Worm (Caenorhabditis elegans): ENCODE measurements around the gene stt-3.

The stt-3 gene

ce11 chrIII:6248064-6248687 lies at the start of gene stt-3, which contains the start of gene gen-1:
TSS of gene stt-3 (plus strand) at chrIII:6248637.
TSS of gene gen-1 (minus strand) at chrIII:6248158.
- TF ChIP-seq med-1 (GFP tag; optimal IDR thresholded peaks at IDR 0.05; ENCODE audit: insufficient read depth) (no peak), ref-1 (GFP tag; conservative IDR thresholded peaks at IDR 0.05) (no peak), ztf-23 (GFP tag; IDR thresholded peaks at IDR 0.05) (no peak), tab-1 (GFP tag; IDR thresholded peaks at IDR 0.05) (no peak), T22C8.4 (GFP tag; IDR thresholded peaks at IDR 0.05) (no peak), ztf-29 (GFP tag; IDR thresholded peaks at IDR 0.05) (no peak), cog-1 (tag; optimal IDR thresholded peaks at IDR 0.05) (no peak), flt-1 (GFP tag; IDR thresholded peaks at IDR 0.05) (no peak), klf-2 (GFP tag; conservative IDR thresholded peaks at IDR 0.05) (no peak)

- TF ChIP-seq T22C8.4 (GFP tag; IDR thresholded peaks at IDR 0.05) (no peak), ztf-23 (GFP tag; IDR thresholded peaks at IDR 0.05) (no peak), tab-1 (GFP tag; IDR thresholded peaks at IDR 0.05) (no peak), cog-1 (tag; optimal IDR thresholded peaks at IDR 0.05) (no peak), ztf-29 (GFP tag; IDR thresholded peaks at IDR 0.05) (no peak), klf-2 (GFP tag; conservative IDR thresholded peaks at IDR 0.05) (no peak), med-1 (GFP tag; optimal IDR thresholded peaks at IDR 0.05; ENCODE audit: insufficient read depth) (no peak), ref-1 (GFP tag; conservative IDR thresholded peaks at IDR 0.05) (no peak), flt-1 (GFP tag; IDR thresholded peaks at IDR 0.05) (no peak)
Measured at ce11 chrIII:6201325-6201724, 47.1 kb upstream of the stt-3 start.

- TF ChIP-seq ztf-29 (GFP tag; IDR thresholded peaks at IDR 0.05), result no peak
- no peak for TF ChIP-seq ztf-23 (GFP tag; IDR thresholded peaks at IDR 0.05)
- TF ChIP-seq cog-1 (tag; optimal IDR thresholded peaks at IDR 0.05), result no peak
- no peak for TF ChIP-seq ref-1 (GFP tag; conservative IDR thresholded peaks at IDR 0.05)
- no peak for TF ChIP-seq klf-2 (GFP tag; conservative IDR thresholded peaks at IDR 0.05)
Measured at ce11 chrIII:6202440-6202839, 46.0 kb upstream of the stt-3 start.

- TF ChIP-seq T22C8.4 (GFP tag; IDR thresholded peaks at IDR 0.05) (no peak), ztf-23 (GFP tag; IDR thresholded peaks at IDR 0.05) (no peak), klf-2 (GFP tag; conservative IDR thresholded peaks at IDR 0.05) (no peak), ref-1 (GFP tag; conservative IDR thresholded peaks at IDR 0.05) (no peak), tab-1 (GFP tag; IDR thresholded peaks at IDR 0.05) (no peak), flt-1 (GFP tag; IDR thresholded peaks at IDR 0.05) (no peak), cog-1 (tag; optimal IDR thresholded peaks at IDR 0.05) (no peak), ztf-29 (GFP tag; IDR thresholded peaks at IDR 0.05) (no peak), med-1 (GFP tag; optimal IDR thresholded peaks at IDR 0.05; ENCODE audit: insufficient read depth) (no peak)
Measured at ce11 chrIII:6206161-6206853, 42.1 kb upstream of the stt-3 start, which contains the start of the genes sna-3 and rps-3. TSS of gene sna-3 (minus strand) at chrIII:6206211. TSS of gene rps-3 (plus strand) at chrIII:6206803.

- TF ChIP-seq flt-1 (GFP tag; IDR thresholded peaks at IDR 0.05) (no peak), tab-1 (GFP tag; IDR thresholded peaks at IDR 0.05) (no peak), med-1 (GFP tag; optimal IDR thresholded peaks at IDR 0.05; ENCODE audit: insufficient read depth) (no peak), ztf-23 (GFP tag; IDR thresholded peaks at IDR 0.05) (no peak), T22C8.4 (GFP tag; IDR thresholded peaks at IDR 0.05) (no peak), cog-1 (tag; optimal IDR thresholded peaks at IDR 0.05) (no peak), ref-1 (GFP tag; conservative IDR thresholded peaks at IDR 0.05) (no peak), ztf-29 (GFP tag; IDR thresholded peaks at IDR 0.05) (no peak)
Measured at ce11 chrIII:6207046-6207445, 41.4 kb upstream of the stt-3 start.

ce11 chrIII:6207881-6208280 lies 40.6 kb upstream of the stt-3 start, which contains the start of gene C23G10.2:
TSS of gene C23G10.2 (plus strand) at chrIII:6208064.
- TF ChIP-seq ztf-29 (GFP tag; IDR thresholded peaks at IDR 0.05) (no peak), ztf-23 (GFP tag; IDR thresholded peaks at IDR 0.05) (no peak), cog-1 (tag; optimal IDR thresholded peaks at IDR 0.05) (no peak), med-1 (GFP tag; optimal IDR thresholded peaks at IDR 0.05; ENCODE audit: insufficient read depth) (no peak), ref-1 (GFP tag; conservative IDR thresholded peaks at IDR 0.05) (no peak), T22C8.4 (GFP tag; IDR thresholded peaks at IDR 0.05) (no peak), klf-2 (GFP tag; conservative IDR thresholded peaks at IDR 0.05) (no peak), tab-1 (GFP tag; IDR thresholded peaks at IDR 0.05) (no peak)

ce11 chrIII:6208984-6209383 lies 39.5 kb upstream of the stt-3 start, which contains the start of gene C23G10.1:
TSS of gene C23G10.1 (plus strand) at chrIII:6209284.
- TF ChIP-seq ztf-23 (GFP tag; IDR thresholded peaks at IDR 0.05), result no peak

ce11 chrIII:6210215-6210822 lies 38.1 kb upstream of the stt-3 start:
- no peak for TF ChIP-seq flt-1 (GFP tag; IDR thresholded peaks at IDR 0.05)
- no peak for TF ChIP-seq cog-1 (tag; optimal IDR thresholded peaks at IDR 0.05)
- no peak for TF ChIP-seq ref-1 (GFP tag; conservative IDR thresholded peaks at IDR 0.05)
- no peak for TF ChIP-seq klf-2 (GFP tag; conservative IDR thresholded peaks at IDR 0.05)
- TF ChIP-seq med-1 (GFP tag; optimal IDR thresholded peaks at IDR 0.05; ENCODE audit: insufficient read depth), result no peak
- no peak for TF ChIP-seq tab-1 (GFP tag; IDR thresholded peaks at IDR 0.05)
- TF ChIP-seq ztf-29 (GFP tag; IDR thresholded peaks at IDR 0.05), result no peak
- no peak for TF ChIP-seq ztf-23 (GFP tag; IDR thresholded peaks at IDR 0.05)

- TF ChIP-seq flt-1 (GFP tag; IDR thresholded peaks at IDR 0.05) (no peak), tab-1 (GFP tag; IDR thresholded peaks at IDR 0.05) (no peak), ref-1 (GFP tag; conservative IDR thresholded peaks at IDR 0.05) (no peak), med-1 (GFP tag; optimal IDR thresholded peaks at IDR 0.05; ENCODE audit: insufficient read depth) (no peak), cog-1 (tag; optimal IDR thresholded peaks at IDR 0.05) (no peak), T22C8.4 (GFP tag; IDR thresholded peaks at IDR 0.05) (no peak), ztf-29 (GFP tag; IDR thresholded peaks at IDR 0.05) (no peak), ztf-23 (GFP tag; IDR thresholded peaks at IDR 0.05) (no peak), klf-2 (GFP tag; conservative IDR thresholded peaks at IDR 0.05) (no peak)
Measured at ce11 chrIII:6213915-6214314, 34.5 kb upstream of the stt-3 start, which contains the start of gene C23G10.10. TSS of gene C23G10.10 (minus strand) at chrIII:6214015.

All from whole organism, midembryonic.